Worm (Caenorhabditis elegans) whole organism, L3 larva: Measurements from ENCODE around the gene B0244.17.
A peak's percentile ranks its signal among the peaks of the same experiment; 100 is the strongest.

Experiments
- egl-27 ChIP-seq: sonication (generic microtip); optimal IDR thresholded peaks from 4 replicates; lab custom pipeline; 2017; ENCODE audit warnings: missing biosample characterization, missing genetic modification reagents, missing genetic modification characterization
- egl-5 ChIP-seq: fragments of 150-350 bp; optimal IDR thresholded peaks from 2 replicates; lab custom pipeline; 2017; ENCODE audit warnings: missing biosample characterization, missing genetic modification reagents, missing genetic modification characterization, inconsistent platforms
- elt-3 ChIP-seq, 3 experiments: fragments of 150-350 bp in 1 of 3; sonication (generic microtip) in 2 of 3; optimal IDR thresholded peaks; 2 replicates in 2 of 3; 4 replicates in 1 of 3; lab custom pipeline; 2014 to 2017; ENCODE audit warnings: missing biosample characterization in 3 of 3, missing genetic modification characterization in 3 of 3
- jun-1 ChIP-seq: fragments of 150-350 bp; optimal IDR thresholded peaks from 2 replicates; lab custom pipeline; 2014; ENCODE audit warnings: missing biosample characterization, missing genetic modification reagents, missing genetic modification characterization
- lin-39 ChIP-seq: fragments of 150-350 bp; optimal IDR thresholded peaks from 2 replicates; lab custom pipeline; 2018; ENCODE audit warnings: missing biosample characterization, missing genetic modification reagents, missing genetic modification characterization
- nfya-1 ChIP-seq: sonication (generic microtip); optimal IDR thresholded peaks from 2 replicates; lab custom pipeline; 2017; ENCODE audit warnings: missing genetic modification characterization, mild to moderate bottlenecking, missing compliant biosample characterization, antibody characterized with exemption, moderate library complexity; ENCODE audit not compliant: insufficient read depth
- nhr-11 ChIP-seq: fragments of 150-350 bp; optimal IDR thresholded peaks from 2 replicates; lab custom pipeline; 2014; ENCODE audit warnings: missing biosample characterization, missing genetic modification characterization
- nhr-237 ChIP-seq: fragments of 150-350 bp; optimal IDR thresholded peaks from 2 replicates; lab custom pipeline; 2014; ENCODE audit warnings: missing biosample characterization, missing genetic modification characterization
- nhr-77 ChIP-seq: fragments of 150-350 bp; optimal IDR thresholded peaks from 2 replicates; lab custom pipeline; 2014; ENCODE audit warnings: missing biosample characterization, missing genetic modification characterization
- pqm-1 ChIP-seq: fragments of 150-350 bp; optimal IDR thresholded peaks from 2 replicates; lab custom pipeline; 2017; ENCODE audit warnings: missing biosample characterization, missing genetic modification characterization, inconsistent platforms
- skn-1 ChIP-seq: fragments of 150-350 bp; optimal IDR thresholded peaks from 2 replicates; lab custom pipeline; 2014; ENCODE audit warnings: missing biosample characterization, missing genetic modification characterization
- zag-1 ChIP-seq: fragments of 150-350 bp; optimal IDR thresholded peaks from 2 replicates; lab custom pipeline; 2014; ENCODE audit warnings: missing biosample characterization, missing genetic modification characterization

- TF ChIP-seq nfya-1 (tag; lab: Kevin White, UChicago) (peak; percentile 95), egl-27 (tag; lab: Kevin White, UChicago) (no peak), jun-1 (tag; lab: Kevin White, UChicago) (no peak), nhr-77 (tag; lab: Kevin White, UChicago) (no peak), lin-39 (peak; percentile 40), skn-1 (peak; percentile 18), nhr-11 (no peak), nhr-237 (tag; lab: Kevin White, UChicago) (no peak), elt-3 (tag; optimal IDR thresholded peaks at IDR 0.05; lab: Kevin White, UChicago) (no peak), pqm-1 (peak; percentile 49), egl-5 (tag; lab: Kevin White, UChicago) (no peak), zag-1 (tag; lab: Kevin White, UChicago) (no peak)
These were observed 22.3 kb upstream of the B0244.17 start for ce11 chrIII:5710676-5711075.
